Worm (Caenorhabditis elegans): Measurements from ENCODE around the gene W02B12.13.
A peak's percentile ranks its signal among the peaks of the same experiment; 100 is the strongest.

W02B12.13 gene

ce11 chrII:11484600-11484999 lies 39.5 kb downstream of the W02B12.13 start (continued):
- peak; percentile 87; the same call in 1 of the 2 replicates for TF ChIP-seq ceh-58 (GFP tag; IDR thresholded peaks at IDR 0.05)
- peak; percentile 93 for TF ChIP-seq snpc-3.4 (tag; optimal IDR thresholded peaks at IDR 0.05)
- TF ChIP-seq B0035.1 (tag; optimal IDR thresholded peaks at IDR 0.05) = peak; percentile 76
- TF ChIP-seq attf-5 (GFP tag; optimal IDR thresholded peaks at IDR 0.05) = peak; percentile 91
- peak; percentile 85 for TF ChIP-seq egl-18 (GFP tag; IDR thresholded peaks at IDR 0.05)
- TF ChIP-seq hlh-26 (GFP tag; conservative IDR thresholded peaks at IDR 0.05) = 0 out of 2 replicates have a peak, but pooled peaks have one; percentile 25
- TF ChIP-seq B0019.2 (GFP tag; conservative IDR thresholded peaks at IDR 0.05) = peak; percentile 72
- TF ChIP-seq lin-26 (GFP tag; IDR thresholded peaks at IDR 0.05) = peak; percentile 99
- TF ChIP-seq lir-1 (GFP tag; conservative IDR thresholded peaks at IDR 0.05) = peak; percentile 84
- TF ChIP-seq madf-10 (tag; optimal IDR thresholded peaks at IDR 0.05) = peak; percentile 87
- TF ChIP-seq pbrm-1 (GFP tag; IDR thresholded peaks at IDR 0.05) = peak; percentile 91

DNA sequence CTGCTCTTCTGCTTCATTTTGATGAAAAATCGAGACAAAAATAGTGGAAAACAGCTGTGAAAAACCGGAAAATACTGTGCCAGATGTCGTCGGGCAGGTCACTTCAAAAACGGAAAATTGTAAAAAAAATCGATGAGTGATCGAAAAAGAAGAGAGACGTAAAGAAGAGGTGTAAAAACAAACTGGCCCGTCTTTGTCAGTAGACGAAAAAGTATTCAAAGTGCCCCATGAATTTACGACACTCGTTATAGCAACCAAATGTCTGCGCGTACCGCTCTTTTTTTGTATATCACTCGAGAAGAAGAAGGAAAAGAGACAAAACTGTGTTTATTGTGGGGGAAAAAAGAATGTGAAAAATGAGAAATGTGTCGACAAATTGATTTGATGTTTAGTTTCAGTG lies 40.1 kb downstream of the W02B12.13 start, which contains the start of gene twk-5:
Gene twk-5, minus strand, starts transcription at position 101 of the 400 bp plus-strand sequence.
- no peak for TF ChIP-seq nhr-90 (tag; optimal IDR thresholded peaks at IDR 0.05)
- TF ChIP-seq unc-130 (GFP tag; optimal IDR thresholded peaks at IDR 0.05) = no peak
- no peak for TF ChIP-seq C17E4.6 (GFP tag; IDR thresholded peaks at IDR 0.05)
- no peak for TF ChIP-seq B0261.1 (tag; optimal IDR thresholded peaks at IDR 0.05)
- TF ChIP-seq ztf-18 (tag; optimal IDR thresholded peaks at IDR 0.05) = no peak
- TF ChIP-seq egl-18 (GFP tag; IDR thresholded peaks at IDR 0.05) = no peak
- no peak for TF ChIP-seq lin-54 (GFP tag; optimal IDR thresholded peaks at IDR 0.05)
- TF ChIP-seq cebp-1 (GFP tag; IDR thresholded peaks at IDR 0.05) = no peak
- no peak for TF ChIP-seq cebp-1 (tag; optimal IDR thresholded peaks at IDR 0.05)
- TF ChIP-seq F55B11.4 (tag; optimal IDR thresholded peaks at IDR 0.05; ENCODE audit: borderline replicate concordance, insufficient read depth) = no peak
- no peak for TF ChIP-seq ceh-58 (GFP tag; IDR thresholded peaks at IDR 0.05)

ce11 chrII:11486698-11487234 lies 41.7 kb downstream of the W02B12.13 start, which contains the start of gene ttr-18:
ttr-18 (minus strand) TSS chrII:11486748.
- peak; percentile 47; the same call in 1 of the 2 replicates for TF ChIP-seq hmg-1.2 (GFP tag; IDR thresholded peaks at IDR 0.05)
- TF ChIP-seq akir-1 (GFP tag; optimal IDR thresholded peaks at IDR 0.05) = no peak
- no peak for TF ChIP-seq athp-1 (tag; optimal IDR thresholded peaks at IDR 0.05)

DNA sequence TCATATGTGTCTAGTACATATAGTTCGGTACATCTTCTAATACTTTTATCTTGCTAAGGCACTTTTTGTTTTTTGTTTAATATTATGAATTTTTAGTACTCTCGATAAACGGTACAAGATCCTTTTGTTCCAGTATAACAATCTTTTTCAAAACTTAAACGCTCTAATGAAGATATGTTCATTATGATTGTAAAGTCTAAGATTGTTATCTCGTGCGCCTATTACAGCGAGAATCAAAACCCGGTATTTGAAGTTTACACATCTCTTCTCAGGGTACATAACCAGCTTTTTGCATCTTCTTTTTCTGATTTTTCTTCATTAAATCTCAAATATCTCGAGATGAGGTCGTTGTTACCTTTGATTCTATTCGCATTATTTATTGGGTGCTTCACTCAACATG lies 42.9 kb downstream of the W02B12.13 start, which contains the start of gene B0334.13:
Gene B0334.13, plus strand, starts transcription at position 301 of the 400 bp plus-strand sequence.
- TF ChIP-seq mxl-1 (tag; optimal IDR thresholded peaks at IDR 0.05) = no peak
- no peak for TF ChIP-seq Y95B8A.8 (GFP tag; IDR thresholded peaks at IDR 0.05)
- no peak for TF ChIP-seq snpc-3.4 (tag; optimal IDR thresholded peaks at IDR 0.05)
- no peak for TF ChIP-seq nfyb-1 (GFP tag; IDR thresholded peaks at IDR 0.05)
- TF ChIP-seq ceh-40 (GFP tag; IDR thresholded peaks at IDR 0.05) = no peak
- no peak for TF ChIP-seq chd-7 (tag; optimal IDR thresholded peaks at IDR 0.05)
- TF ChIP-seq nhr-90 (tag; optimal IDR thresholded peaks at IDR 0.05) = no peak
- no peak for TF ChIP-seq F57A8.1 (GFP tag; optimal IDR thresholded peaks at IDR 0.05)
- TF ChIP-seq zfh-2 (GFP tag; conservative IDR thresholded peaks at IDR 0.05) = no peak
- TF ChIP-seq ceh-79 (tag; optimal IDR thresholded peaks at IDR 0.05) = no peak

DNA sequence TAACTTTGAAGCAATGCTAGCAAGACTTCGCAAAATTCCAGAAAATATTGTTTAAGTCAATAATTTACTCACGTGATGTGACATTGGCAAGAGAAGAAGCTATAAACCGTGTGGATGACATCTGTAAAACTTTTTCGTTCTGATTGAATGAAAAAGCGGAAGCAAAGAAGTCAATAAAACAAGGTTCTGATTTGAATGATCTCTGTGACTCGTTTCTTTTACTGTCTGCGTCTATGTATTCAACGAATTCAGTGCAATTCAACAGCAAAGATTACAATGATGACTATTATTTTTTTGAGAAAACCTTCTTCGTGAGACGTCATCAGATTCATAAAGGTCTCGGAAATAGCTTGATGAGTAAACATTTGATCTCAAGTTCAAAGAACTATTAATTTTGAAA lies 47.8 kb downstream of the W02B12.13 start, which contains the start of gene hacl-1:
Gene hacl-1, minus strand, starts transcription at position 121 of the 400 bp plus-strand sequence.
- no peak for TF ChIP-seq B0336.3 (GFP tag; IDR thresholded peaks at IDR 0.05)
- no peak for TF ChIP-seq attf-3 (GFP tag; conservative IDR thresholded peaks at IDR 0.05)
- 0 out of 2 replicates have a peak, but pooled peaks have one; percentile 15 for TF ChIP-seq nfyb-1 (GFP tag; IDR thresholded peaks at IDR 0.05)
- TF ChIP-seq ztf-18 (tag; optimal IDR thresholded peaks at IDR 0.05) = no peak
- TF ChIP-seq B0261.1 (tag; optimal IDR thresholded peaks at IDR 0.05) = no peak
- TF ChIP-seq lin-54 (GFP tag; optimal IDR thresholded peaks at IDR 0.05) = peak; percentile 6
- TF ChIP-seq nhr-80 (tag; optimal IDR thresholded peaks at IDR 0.05) = peak; percentile 21
- peak; percentile 9 for TF ChIP-seq lin-40 (tag; optimal IDR thresholded peaks at IDR 0.05)
- TF ChIP-seq aptf-2 (GFP tag; conservative IDR thresholded peaks at IDR 0.05) = no peak

All from whole organism, young adult.